Worm (Caenorhabditis elegans): ENCODE results near the gene scp-1.

The scp-1 gene

ce11 chrII:9358230-9358629 lies 24.4 kb downstream of the scp-1 start, which contains the start of gene mel-11:
Gene mel-11 (plus strand): TSS chrII:9358530.
- no peak for TF ChIP-seq hlh-13 (GFP tag; optimal IDR thresholded peaks at IDR 0.05)
- no peak for TF ChIP-seq ceh-14 (tag; optimal IDR thresholded peaks at IDR 0.05)
- no peak for TF ChIP-seq tbx-2 (tag; optimal IDR thresholded peaks at IDR 0.05)
- no peak for TF ChIP-seq pqm-1 (tag; optimal IDR thresholded peaks at IDR 0.05)
- no peak for TF ChIP-seq ceh-2 (tag; optimal IDR thresholded peaks at IDR 0.05)
- no peak for TF ChIP-seq ceh-30 (tag; optimal IDR thresholded peaks at IDR 0.05)
- no peak for TF ChIP-seq mec-3 (tag; optimal IDR thresholded peaks at IDR 0.05; ENCODE audit: borderline replicate concordance)
- TF ChIP-seq pha-4 (tag; optimal IDR thresholded peaks at IDR 0.05): no peak
- no peak for TF ChIP-seq Y22D7AL.16 (tag; optimal IDR thresholded peaks at IDR 0.05)
- TF ChIP-seq odd-2 (tag; optimal IDR thresholded peaks at IDR 0.05): no peak
- no peak for TF ChIP-seq ttx-3 (tag; optimal IDR thresholded peaks at IDR 0.05)
- TF ChIP-seq F13H6.1 (tag; optimal IDR thresholded peaks at IDR 0.05): no peak
- no peak for TF ChIP-seq fkh-10 (GFP tag; optimal IDR thresholded peaks at IDR 0.05)
- no peak for TF ChIP-seq pros-1 (tag; optimal IDR thresholded peaks at IDR 0.05)
- TF ChIP-seq hlh-30 (tag; optimal IDR thresholded peaks at IDR 0.05; ENCODE audit: insufficient read depth): no peak

DNA sequence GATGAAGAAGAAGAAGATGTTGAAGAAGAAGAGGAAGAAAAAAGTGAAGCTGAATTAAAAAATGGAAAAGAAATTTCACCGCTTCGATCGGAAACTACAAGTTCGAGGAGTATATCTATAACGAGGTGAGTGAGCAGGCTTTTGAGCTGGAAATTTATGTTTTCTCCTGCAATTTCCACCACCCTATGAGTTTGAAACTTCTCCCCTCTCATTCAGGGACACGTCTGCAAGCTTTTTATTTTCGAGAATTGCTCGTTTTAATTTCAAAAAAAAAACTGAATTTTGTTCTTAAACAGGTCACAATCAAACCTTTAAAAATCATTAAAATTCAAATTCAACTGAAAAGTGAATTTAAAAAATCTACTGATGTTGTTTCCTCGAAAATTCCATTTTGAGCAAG lies 28.4 kb downstream of the scp-1 start:
- TF ChIP-seq pqm-1 (tag; optimal IDR thresholded peaks at IDR 0.05) (no peak), hlh-15 (tag; optimal IDR thresholded peaks at IDR 0.05) (no peak), sox-4 (tag; optimal IDR thresholded peaks at IDR 0.05) (no peak), T23F11.4 (GFP tag; optimal IDR thresholded peaks at IDR 0.05) (no peak), ztf-16 (tag; optimal IDR thresholded peaks at IDR 0.05) (no peak), ceh-24 (tag; optimal IDR thresholded peaks at IDR 0.05) (no peak), dmd-4 (tag; optimal IDR thresholded peaks at IDR 0.05; ENCODE audit: borderline replicate concordance) (no peak), pat-9 (tag; optimal IDR thresholded peaks at IDR 0.05) (no peak), gmeb-2 (tag; optimal IDR thresholded peaks at IDR 0.05) (no peak)

- TF ChIP-seq nfya-1 (tag; optimal IDR thresholded peaks at IDR 0.05): no peak
- no peak for TF ChIP-seq hlh-30 (tag; optimal IDR thresholded peaks at IDR 0.05; ENCODE audit: insufficient read depth)
- no peak for TF ChIP-seq madf-2 (tag; optimal IDR thresholded peaks at IDR 0.05)
- no peak for TF ChIP-seq F13H6.1 (tag; optimal IDR thresholded peaks at IDR 0.05)
- TF ChIP-seq npax-4 (tag; optimal IDR thresholded peaks at IDR 0.05): no peak
- no peak for TF ChIP-seq ceh-30 (tag; optimal IDR thresholded peaks at IDR 0.05)
- TF ChIP-seq pha-2 (tag; optimal IDR thresholded peaks at IDR 0.05): no peak
- TF ChIP-seq ceh-18 (tag; optimal IDR thresholded peaks at IDR 0.05): no peak
- no peak for TF ChIP-seq pag-3 (tag; optimal IDR thresholded peaks at IDR 0.05; ENCODE audit: borderline replicate concordance)
- TF ChIP-seq syd-9 (tag; optimal IDR thresholded peaks at IDR 0.05): no peak
- TF ChIP-seq Y22D7AL.16 (tag; optimal IDR thresholded peaks at IDR 0.05): no peak
Observed at ce11 chrII:9369394-9369793, 35.6 kb downstream of the scp-1 start.

DNA sequence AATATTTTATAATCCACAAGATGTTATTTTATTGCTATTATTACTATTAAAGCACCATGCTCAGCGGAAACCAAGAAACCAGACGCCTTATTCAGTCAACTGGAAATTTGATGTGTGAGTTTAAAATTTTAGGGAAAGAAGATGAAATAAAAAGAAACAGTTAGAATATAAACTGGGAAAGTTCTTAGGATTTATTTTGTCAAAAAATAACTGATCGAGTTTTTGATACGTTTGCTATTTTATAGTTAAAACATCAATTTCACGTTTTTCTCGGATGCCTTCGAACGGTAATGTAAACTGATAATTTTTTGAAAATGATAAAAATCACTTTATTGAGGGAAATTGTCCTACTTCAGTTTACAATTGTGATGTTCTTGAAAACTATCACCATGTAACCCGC lies 38.6 kb downstream of the scp-1 start, which contains the start of gene C06C3.3:
Gene C06C3.3 (minus strand): TSS at position 101 of the 400 bp plus-strand sequence.
- TF ChIP-seq T23F11.4 (GFP tag; optimal IDR thresholded peaks at IDR 0.05) (no peak), C08G9.2 (tag; optimal IDR thresholded peaks at IDR 0.05) (no peak), dve-1 (tag; optimal IDR thresholded peaks at IDR 0.05) (no peak)

ce11 chrII:9372991-9373390 lies 39.2 kb downstream of the scp-1 start, which contains the start of gene C06C3.4:
Gene C06C3.4 (plus strand): TSS chrII:9373291.
- no peak for TF ChIP-seq ref-2 (tag; optimal IDR thresholded peaks at IDR 0.05)
- no peak for TF ChIP-seq fax-1 (tag; optimal IDR thresholded peaks at IDR 0.05)
- TF ChIP-seq T23F11.4 (GFP tag; optimal IDR thresholded peaks at IDR 0.05): no peak
- no peak for TF ChIP-seq zip-5 (tag; optimal IDR thresholded peaks at IDR 0.05)
- TF ChIP-seq hlh-30 (tag; optimal IDR thresholded peaks at IDR 0.05; ENCODE audit: insufficient read depth): no peak
- no peak for TF ChIP-seq F13H6.1 (tag; optimal IDR thresholded peaks at IDR 0.05)
- TF ChIP-seq tbx-2 (tag; optimal IDR thresholded peaks at IDR 0.05): no peak
- TF ChIP-seq lin-11 (tag; optimal IDR thresholded peaks at IDR 0.05): no peak
- no peak for TF ChIP-seq ceh-14 (tag; optimal IDR thresholded peaks at IDR 0.05)
- TF ChIP-seq sdc-2 (tag; optimal IDR thresholded peaks at IDR 0.05): no peak
- no peak for TF ChIP-seq fkh-6 (tag; optimal IDR thresholded peaks at IDR 0.05)
- TF ChIP-seq ceh-45 (GFP tag; IDR thresholded peaks at IDR 0.05): no peak
- no peak for TF ChIP-seq pha-4 (tag; optimal IDR thresholded peaks at IDR 0.05)

Measured in whole organism, late embryonic.